Fruit fly (Drosophila melanogaster) S2 (cell line): ENCODE results near the gene CG33995.

Experiments used
- CG8478 ChIP-seq: fragments of >200 bp; optimal IDR thresholded peaks from 2 replicates; lab custom pipeline; 2018
- CTCF ChIP-seq, 2 experiments: fragments of >200 bp; optimal IDR thresholded peaks; 2 replicates each; lab custom pipeline; 2018

- TF ChIP-seq CTCF (optimal IDR thresholded peaks at IDR 0.05; lab: Kevin White, UChicago) (no peak), CG8478 (lab: Kevin White, UChicago) (no peak)
Observed at dm6 chr2L:5022602-5023001, 20.5 kb upstream of the CG33995 start.
